Worm (Caenorhabditis elegans): Measurements from ENCODE around the gene ddx-17.

ce11 chrV:14027384-14027783, 15.5 kb upstream of the ddx-17 start, which contains the start of gene T08G5.3:
- TF ChIP-seq lsy-2 (tag; optimal IDR thresholded peaks at IDR 0.05) (no peak), nhr-28 (tag; optimal IDR thresholded peaks at IDR 0.05) (no peak), lin-13 (tag; optimal IDR thresholded peaks at IDR 0.05) (no peak), elt-1 (tag; optimal IDR thresholded peaks at IDR 0.05; ENCODE audit: borderline replicate concordance, insufficient read depth) (no peak), nhr-12 (tag; optimal IDR thresholded peaks at IDR 0.05) (no peak), nhr-237 (tag; optimal IDR thresholded peaks at IDR 0.05) (no peak), pha-4 (tag; optimal IDR thresholded peaks at IDR 0.05) (no peak), snpc-4 (tag; optimal IDR thresholded peaks at IDR 0.05) (no peak)
